Fruit fly (Drosophila melanogaster) whole organism, prepupa: Measurements from ENCODE around the gene Syx5.
A peak's percentile ranks its signal among the peaks of the same experiment; 100 is the strongest.

Experiments
- Blimp-1 ChIP-seq: fragments of 200-800 bp; sonication (Bioruptor generic); optimal IDR thresholded peaks from 3 replicates; lab custom pipeline; 2017; ENCODE audit warnings: missing biosample characterization, missing genetic modification characterization, mild to moderate bottlenecking, moderate library complexity, missing genetic modification reagents
- CG10631 ChIP-seq: fragments of 200-800 bp; sonication (Bioruptor generic); optimal IDR thresholded peaks from 2 replicates; lab custom pipeline; 2016; ENCODE audit warnings: missing biosample characterization, missing genetic modification characterization
- CG10669 ChIP-seq: fragments of 200-800 bp; sonication (Bioruptor generic); optimal IDR thresholded peaks from 3 replicates; lab custom pipeline; 2018; ENCODE audit warnings: missing biosample characterization, mild to moderate bottlenecking, missing genetic modification characterization, moderate library complexity
- CG11294 ChIP-seq: fragments of 200-800 bp; sonication (Bioruptor generic); IDR thresholded peaks from 2 replicates; pipeline ENCODE4 v1.3.6; 2022; ENCODE audit warnings: missing biosample characterization, missing genetic modification characterization
- CG11762 ChIP-seq: fragments of 200-800 bp; sonication (Bioruptor generic); optimal IDR thresholded peaks from 3 replicates; lab custom pipeline; 2016; ENCODE audit warnings: missing biosample characterization, missing genetic modification characterization; ENCODE audit not compliant: insufficient read depth
- CG11902 ChIP-seq: fragments of 200-800 bp; sonication (Bioruptor generic); optimal IDR thresholded peaks from 3 replicates; lab custom pipeline; 2016; ENCODE audit warnings: missing biosample characterization, missing genetic modification characterization
- CG15336 ChIP-seq: fragments of 200-800 bp; sonication (Bioruptor generic); IDR thresholded peaks from 2 replicates; pipeline ENCODE4 v1.3.6; 2022; ENCODE audit warnings: missing biosample characterization, missing genetic modification characterization
- CG16779 ChIP-seq: fragments of 200-800 bp; sonication (Bioruptor generic); optimal IDR thresholded peaks from 3 replicates; lab custom pipeline; 2017; ENCODE audit warnings: missing biosample characterization, mild to moderate bottlenecking, missing genetic modification characterization
- CG31627 ChIP-seq: fragments of 200-800 bp; sonication (Bioruptor generic); optimal IDR thresholded peaks from 3 replicates; lab custom pipeline; 2016; ENCODE audit warnings: missing biosample characterization, missing genetic modification characterization
- CG3919 ChIP-seq: fragments of 200-800 bp; sonication (Bioruptor generic); optimal IDR thresholded peaks from 3 replicates; lab custom pipeline; 2016; ENCODE audit warnings: missing biosample characterization, missing genetic modification characterization
- CG6163 ChIP-seq: fragments of 200-800 bp; sonication (Bioruptor generic); IDR thresholded peaks from 3 replicates; pipeline ENCODE4 v1.3.6; 2022; ENCODE audit warnings: missing biosample characterization, missing genetic modification characterization
- CG6276 ChIP-seq: fragments of 200-800 bp; sonication (Bioruptor generic); optimal IDR thresholded peaks from 2 replicates; lab custom pipeline; 2017; ENCODE audit warnings: missing biosample characterization, mild to moderate bottlenecking, missing genetic modification characterization
- CG6792 ChIP-seq: fragments of 200-800 bp; sonication (Bioruptor generic); optimal IDR thresholded peaks from 3 replicates; lab custom pipeline; 2016; ENCODE audit warnings: missing biosample characterization, missing genetic modification characterization
- CG6808 ChIP-seq: fragments of 200-800 bp; sonication (Bioruptor generic); optimal IDR thresholded peaks from 3 replicates; lab custom pipeline; 2017; ENCODE audit warnings: missing biosample characterization, missing genetic modification characterization, mild to moderate bottlenecking, moderate library complexity, missing genetic modification reagents
- CG6854 ChIP-seq: fragments of 200-800 bp; sonication (Bioruptor generic); optimal IDR thresholded peaks from 2 replicates; lab custom pipeline; 2017; ENCODE audit warnings: missing biosample characterization, mild to moderate bottlenecking, missing genetic modification characterization
- CG7368 ChIP-seq: fragments of 200-800 bp; sonication (Bioruptor generic); optimal IDR thresholded peaks from 3 replicates; lab custom pipeline; 2016; ENCODE audit warnings: missing biosample characterization, missing genetic modification characterization
- CG8632 ChIP-seq: fragments of 200-800 bp; sonication (Bioruptor generic); optimal IDR thresholded peaks from 3 replicates; lab custom pipeline; 2016; ENCODE audit warnings: missing biosample characterization, missing genetic modification characterization
- CG9139 ChIP-seq: fragments of 200-800 bp; sonication (Bioruptor generic); optimal IDR thresholded peaks from 3 replicates; lab custom pipeline; 2017; ENCODE audit warnings: missing biosample characterization, mild to moderate bottlenecking, missing genetic modification characterization
- Eip93F ChIP-seq: fragments of 200-800 bp; sonication (Bioruptor generic); optimal IDR thresholded peaks from 2 replicates; lab custom pipeline; 2016; ENCODE audit warnings: missing biosample characterization, mild to moderate bottlenecking, missing genetic modification characterization
- Ets96B ChIP-seq: fragments of 200-800 bp; optimal IDR thresholded peaks from 2 replicates; lab custom pipeline; 2019; ENCODE audit warnings: missing biosample characterization, mild to moderate bottlenecking, missing genetic modification characterization, moderate library complexity
- Hr39 ChIP-seq: fragments of 200-800 bp; sonication (Bioruptor generic); optimal IDR thresholded peaks from 2 replicates; lab custom pipeline; 2016; ENCODE audit warnings: missing biosample characterization, missing genetic modification characterization
- Met ChIP-seq: fragments of 200-800 bp; sonication (Bioruptor generic); optimal IDR thresholded peaks from 3 replicates; lab custom pipeline; 2016; ENCODE audit warnings: missing biosample characterization, missing genetic modification characterization
- OdsH ChIP-seq: fragments of 200-800 bp; sonication (Bioruptor generic); optimal IDR thresholded peaks from 3 replicates; lab custom pipeline; 2016; ENCODE audit warnings: missing biosample characterization, missing genetic modification characterization
- Sox102F ChIP-seq: fragments of 200-800 bp; sonication (Bioruptor generic); optimal IDR thresholded peaks from 2 replicates; lab custom pipeline; 2016; ENCODE audit warnings: missing biosample characterization, mild to moderate bottlenecking, missing genetic modification characterization
- Sox14 ChIP-seq: fragments of 200-800 bp; sonication (Bioruptor generic); optimal IDR thresholded peaks from 3 replicates; lab custom pipeline; 2016; ENCODE audit warnings: missing biosample characterization, missing genetic modification characterization
- Sox15 ChIP-seq: fragments of 200-800 bp; sonication (Bioruptor generic); optimal IDR thresholded peaks from 3 replicates; lab custom pipeline; 2016; ENCODE audit warnings: missing biosample characterization, missing genetic modification characterization
- achi ChIP-seq: fragments of 200-800 bp; sonication (Bioruptor generic); optimal IDR thresholded peaks from 3 replicates; lab custom pipeline; 2016; ENCODE audit warnings: missing biosample characterization, missing genetic modification characterization
- acj6 ChIP-seq: fragments of 200-800 bp; sonication (Bioruptor generic); optimal IDR thresholded peaks from 3 replicates; lab custom pipeline; 2016; ENCODE audit warnings: missing biosample characterization, missing genetic modification characterization
- cyc ChIP-seq: fragments of 200-800 bp; sonication (Bioruptor generic); optimal IDR thresholded peaks from 3 replicates; lab custom pipeline; 2016; ENCODE audit warnings: missing biosample characterization, missing genetic modification characterization
- dac ChIP-seq: fragments of 200-800 bp; sonication (Bioruptor generic); optimal IDR thresholded peaks from 2 replicates; lab custom pipeline; 2017; ENCODE audit warnings: missing biosample characterization, mild to moderate bottlenecking, missing genetic modification characterization
- dsx ChIP-seq: fragments of 200-800 bp; optimal IDR thresholded peaks from 3 replicates; lab custom pipeline; 2019; ENCODE audit warnings: missing biosample characterization, mild to moderate bottlenecking, missing genetic modification characterization, moderate library complexity; ENCODE audit not compliant: poor library complexity, severe bottlenecking
- esn ChIP-seq: fragments of 200-800 bp; sonication (Bioruptor generic); optimal IDR thresholded peaks from 2 replicates; lab custom pipeline; 2016; ENCODE audit warnings: missing biosample characterization, mild to moderate bottlenecking, missing genetic modification characterization, moderate library complexity
- fd59A ChIP-seq: fragments of 200-800 bp; sonication (Bioruptor generic); optimal IDR thresholded peaks from 2 replicates; lab custom pipeline; 2017; ENCODE audit warnings: missing biosample characterization, mild to moderate bottlenecking, missing genetic modification characterization, missing genetic modification reagents
- fkh ChIP-seq: fragments of 200-800 bp; sonication (Bioruptor generic); optimal IDR thresholded peaks from 3 replicates; lab custom pipeline; 2017; ENCODE audit warnings: missing biosample characterization, mild to moderate bottlenecking, missing genetic modification characterization, moderate library complexity
- lz ChIP-seq: fragments of 200-800 bp; sonication (Bioruptor generic); optimal IDR thresholded peaks from 3 replicates; lab custom pipeline; 2016; ENCODE audit warnings: missing biosample characterization, missing genetic modification characterization
- net ChIP-seq: fragments of 200-800 bp; sonication (Bioruptor generic); optimal IDR thresholded peaks from 3 replicates; lab custom pipeline; 2016; ENCODE audit warnings: missing biosample characterization, missing genetic modification characterization
- salr ChIP-seq, 2 experiments: fragments of 200-800 bp; sonication (Bioruptor generic); optimal IDR thresholded peaks; 3 replicates each; lab custom pipeline; 2016 to 2018; ENCODE audit warnings: missing biosample characterization in 2 of 2, missing genetic modification characterization in 2 of 2, mild to moderate bottlenecking in 1 of 2
- ss ChIP-seq, 2 experiments: fragments of 200-800 bp; sonication (Bioruptor generic); optimal IDR thresholded peaks; 2 replicates in 1 of 2; 3 replicates in 1 of 2; lab custom pipeline; 2017 to 2018; ENCODE audit warnings: mild to moderate bottlenecking in 2 of 2, missing biosample characterization in 2 of 2, missing genetic modification characterization in 2 of 2, moderate library complexity in 1 of 2
- svp ChIP-seq: fragments of 200-800 bp; sonication (Bioruptor generic); peaks from one replicate; lab custom pipeline; 2016; ENCODE audit warnings: missing biosample characterization, missing genetic modification characterization
- topi ChIP-seq: fragments of 200-800 bp; sonication (Bioruptor generic); optimal IDR thresholded peaks from 3 replicates; lab custom pipeline; 2016; ENCODE audit warnings: missing biosample characterization, missing genetic modification characterization
- vri ChIP-seq: fragments of 200-800 bp; sonication (Bioruptor generic); optimal IDR thresholded peaks from 3 replicates; lab custom pipeline; 2016; ENCODE audit warnings: missing biosample characterization, mild to moderate bottlenecking, missing genetic modification characterization

The Syx5 gene

DNA sequence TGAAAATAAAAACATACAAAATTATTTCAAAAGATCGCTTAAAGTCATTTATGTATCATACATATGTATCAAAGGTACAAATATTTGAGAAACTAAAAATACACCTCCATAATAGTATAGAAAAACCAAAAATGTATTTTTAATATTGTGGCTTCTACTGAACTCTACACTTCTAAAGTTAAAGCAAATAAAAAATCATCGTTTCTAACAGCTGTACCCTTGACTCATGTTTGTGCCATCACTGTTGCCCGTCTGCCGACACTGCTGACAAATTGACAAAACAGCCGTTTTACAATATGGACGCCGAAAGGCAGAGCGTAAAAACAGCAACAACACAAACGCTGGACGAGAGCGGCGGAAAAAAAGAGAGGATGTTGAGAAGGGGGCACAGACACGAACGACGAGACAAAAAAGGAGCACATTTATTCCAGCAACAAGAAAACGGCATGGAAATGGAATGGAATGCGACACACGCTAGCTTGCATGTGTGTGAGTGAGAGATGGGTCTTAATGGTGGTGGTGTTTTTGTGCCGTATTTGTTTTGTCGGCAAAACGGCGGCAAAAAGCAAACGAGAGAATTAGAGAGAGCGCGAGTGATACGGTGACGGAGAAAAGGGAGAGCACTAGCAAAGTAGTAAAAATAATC is 20.7 kb upstream of the Syx5 start (continued):
- peak; percentile 57 for TF ChIP-seq fkh (GFP tag; lab: Kevin White, UChicago)
- peak; percentile 60 for TF ChIP-seq CG6854
- peak; percentile 63 for TF ChIP-seq CG9139
- peak; percentile 80 for TF ChIP-seq net (GFP tag; lab: Kevin White, UChicago)
- peak; percentile 65 for TF ChIP-seq Sox102F (GFP tag; lab: Kevin White, UChicago)
- no peak for TF ChIP-seq CG15336 (GFP tag; lab: Robert Waterston, UW)
- peak; percentile 62 for TF ChIP-seq esn
- peak; percentile 67 for TF ChIP-seq OdsH (GFP tag; lab: Kevin White, UChicago)
- TF ChIP-seq CG6808 (GFP tag; lab: Kevin White, UChicago), result peak; percentile 58
- TF ChIP-seq CG11762, result peak; percentile 67
- TF ChIP-seq Sox15 (GFP tag; lab: Kevin White, UChicago), result peak; percentile 13
- peak; percentile 68 for TF ChIP-seq Met (GFP tag; lab: Kevin White, UChicago)
- TF ChIP-seq CG11294 (GFP tag; lab: Robert Waterston, UW), result no peak
- peak; percentile 68 for TF ChIP-seq Hr39 (GFP tag; lab: Kevin White, UChicago)
- TF ChIP-seq svp (GFP tag; lab: Kevin White, UChicago), result peak; percentile 84
- TF ChIP-seq CG6163 (GFP tag; lab: Robert Waterston, UW), result no peak
- TF ChIP-seq ss (GFP tag; optimal IDR thresholded peaks at IDR 0.05; lab: Kevin White, UChicago), result peak; percentile 58 to 60
- peak; percentile 49 for TF ChIP-seq dac (GFP tag; lab: Kevin White, UChicago)
- TF ChIP-seq Sox14 (GFP tag; lab: Kevin White, UChicago), result peak; percentile 81
- TF ChIP-seq CG16779 (tag; lab: Kevin White, UChicago), result peak; percentile 57
- peak; percentile 48 for TF ChIP-seq vri (GFP tag; lab: Kevin White, UChicago)
- peak; percentile 69 for TF ChIP-seq lz (GFP tag; lab: Kevin White, UChicago)

DNA sequence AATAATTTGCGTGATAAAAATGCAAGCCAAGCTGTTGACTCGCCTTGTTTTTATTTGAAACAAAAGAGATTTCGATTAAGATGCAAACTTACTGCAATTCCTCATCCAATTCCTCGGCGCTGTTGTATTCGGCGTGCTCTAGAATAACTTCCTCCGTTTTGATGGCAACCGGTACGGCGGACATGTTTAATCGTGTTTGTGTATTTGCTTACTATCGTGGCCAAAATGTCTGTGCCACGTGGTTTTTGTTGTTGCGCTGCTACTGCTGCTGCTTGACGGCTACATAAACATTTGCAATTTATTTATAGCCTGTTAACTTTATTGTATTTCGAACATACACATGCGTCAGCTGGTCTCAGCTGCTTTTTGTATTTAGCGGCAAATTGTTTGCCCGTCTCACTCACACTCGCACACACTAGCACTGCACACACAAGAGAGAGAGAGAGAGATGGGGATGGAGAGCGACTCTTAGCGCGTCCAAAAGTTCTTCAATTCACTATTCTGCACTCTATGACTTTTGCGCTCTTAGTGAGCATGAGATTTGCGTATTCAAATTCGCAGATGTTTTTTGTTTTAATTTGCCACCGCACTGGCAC is 20.0 kb upstream of the Syx5 start:
- TF ChIP-seq fkh (GFP tag; lab: Kevin White, UChicago) (peak; percentile 14), CG6276 (GFP tag; lab: Kevin White, UChicago) (peak; percentile 24), CG6163 (GFP tag; lab: Robert Waterston, UW) (no peak)
- TF ChIP-seq, all 60 proteins: peak for 2

DNA sequence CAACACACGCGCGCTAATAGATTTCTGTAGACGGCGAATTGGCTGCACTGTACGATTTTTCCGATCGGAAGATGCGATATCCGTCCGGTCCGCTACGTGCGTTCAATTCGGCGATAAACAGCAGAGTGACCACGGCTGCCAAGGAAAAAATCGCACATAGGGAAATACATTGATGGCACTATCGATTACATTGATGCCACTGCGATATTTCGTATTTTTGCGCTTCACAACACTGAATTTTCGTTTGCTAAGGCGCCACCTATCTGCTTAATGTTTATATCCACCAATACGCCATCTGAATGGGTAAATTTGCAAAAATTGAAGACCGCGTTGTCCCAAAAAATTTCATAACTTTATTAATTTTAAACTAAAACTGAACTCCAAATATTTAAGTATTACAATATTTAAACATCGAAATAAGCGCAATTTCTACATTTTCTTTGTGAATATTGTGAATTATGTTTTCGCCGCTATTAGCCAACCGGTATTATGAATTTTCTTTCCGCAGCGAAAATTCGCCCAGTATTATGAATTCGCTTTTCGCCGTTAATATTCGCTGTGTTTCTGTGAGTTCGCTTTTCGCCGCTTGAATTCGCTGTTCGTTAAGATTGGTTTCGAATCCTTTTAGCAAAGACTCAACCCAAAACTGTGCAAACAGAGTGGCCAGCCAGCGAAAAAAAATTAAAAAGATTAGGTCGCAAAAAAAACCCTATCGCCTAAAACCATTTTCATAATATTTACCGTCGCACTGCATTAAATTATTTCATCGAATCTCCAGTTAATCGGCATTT is 19.3 kb upstream of the Syx5 start, which contains the start of the genes crp and pkaap:
TSS of gene crp (minus strand) at position 129 of the 791 bp plus-strand sequence.
TSS of gene pkaap (plus strand) at position 689 of the 791 bp plus-strand sequence.
- TF ChIP-seq achi (GFP tag; lab: Kevin White, UChicago), result peak; percentile 21
- no peak for TF ChIP-seq Ets96B (tag; lab: Kevin White, UChicago)
- TF ChIP-seq dsx, result peak; percentile 69
- TF ChIP-seq CG3919 (GFP tag; lab: Kevin White, UChicago), result peak; percentile 82
- peak; percentile 15 for TF ChIP-seq CG10669
- peak; percentile 59 for TF ChIP-seq CG11902 (GFP tag; lab: Kevin White, UChicago)
- peak; percentile 57 for TF ChIP-seq CG9139
- TF ChIP-seq salr (GFP tag; optimal IDR thresholded peaks at IDR 0.05; lab: Kevin White, UChicago), result peak in 1 of 2 experiments; percentile 27
- peak; percentile 54 for TF ChIP-seq topi
- peak; percentile 57 for TF ChIP-seq Eip93F
- peak; percentile 65 for TF ChIP-seq OdsH (GFP tag; lab: Kevin White, UChicago)
- no peak for TF ChIP-seq CG11294 (GFP tag; lab: Robert Waterston, UW)
- TF ChIP-seq net (GFP tag; lab: Kevin White, UChicago), result peak; percentile 52
- no peak for TF ChIP-seq CG6163 (GFP tag; lab: Robert Waterston, UW)
- no peak for TF ChIP-seq Sox102F (GFP tag; lab: Kevin White, UChicago)
- TF ChIP-seq CG10631, result peak; percentile 34
- TF ChIP-seq Blimp-1, result no peak
- peak; percentile 41 for TF ChIP-seq CG6792 (GFP tag; lab: Kevin White, UChicago)
- peak; percentile 63 for TF ChIP-seq acj6 (GFP tag; lab: Kevin White, UChicago)
- TF ChIP-seq fkh (GFP tag; lab: Kevin White, UChicago), result peak; percentile 94
- peak; percentile 83 for TF ChIP-seq CG31627 (GFP tag; lab: Kevin White, UChicago)
- TF ChIP-seq CG8632 (GFP tag; lab: Kevin White, UChicago), result no peak
- TF ChIP-seq cyc, result peak; percentile 81
- TF ChIP-seq Hr39 (GFP tag; lab: Kevin White, UChicago), result peak; percentile 81
- TF ChIP-seq dac (GFP tag; lab: Kevin White, UChicago), result peak; percentile 27
- no peak for TF ChIP-seq fd59A (GFP tag; lab: Kevin White, UChicago)
- peak; percentile 58 for TF ChIP-seq vri (GFP tag; lab: Kevin White, UChicago)
- peak; percentile 53 for TF ChIP-seq CG7368 (GFP tag; lab: Kevin White, UChicago)
- peak; percentile 28 for TF ChIP-seq CG6854
- TF ChIP-seq Sox15 (GFP tag; lab: Kevin White, UChicago), result peak; percentile 25
- peak; percentile 14 for TF ChIP-seq CG16779 (tag; lab: Kevin White, UChicago)
